Fruit fly (Drosophila melanogaster): ENCODE data around the gene ScsbetaA.

The ScsbetaA gene

DNA sequence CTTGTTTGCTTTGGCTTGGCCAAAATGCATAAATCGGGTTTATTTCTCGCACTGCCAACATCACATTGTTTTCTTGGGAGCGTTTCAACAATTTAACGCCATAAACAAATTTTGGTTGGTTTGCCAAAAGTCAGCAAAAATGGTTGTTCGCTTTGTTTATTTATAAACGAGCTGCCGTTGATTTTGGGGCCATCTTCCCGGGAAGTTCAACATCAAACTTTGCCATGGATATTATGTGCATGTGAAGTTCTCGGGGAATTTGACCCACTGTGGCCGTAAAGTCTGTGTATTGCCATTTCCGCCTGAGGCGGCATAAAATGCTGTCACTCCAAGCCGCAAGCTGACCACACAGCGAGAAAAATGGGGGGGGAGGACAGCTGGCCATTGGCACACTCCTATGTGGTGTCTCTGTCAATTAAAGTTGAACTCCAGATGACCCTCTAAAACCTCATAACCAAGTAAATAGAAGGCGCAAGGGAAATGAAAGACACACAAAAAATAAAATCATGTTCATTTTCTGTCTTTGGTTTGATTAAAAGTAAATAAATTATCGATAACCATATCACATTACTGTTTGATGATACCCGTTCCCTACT is 14.7 kb upstream of the ScsbetaA start (continued):
- no peak for TF ChIP-seq C15 (GFP tag; IDR thresholded peaks at IDR 0.05)
- no peak for TF ChIP-seq Ptx1 (GFP tag; IDR thresholded peaks at IDR 0.05)
- no peak for TF ChIP-seq zen (tag; optimal IDR thresholded peaks at IDR 0.05)
- no peak for TF ChIP-seq twi (tag; optimal IDR thresholded peaks at IDR 0.05)
- TF ChIP-seq CG16815 (GFP tag; optimal IDR thresholded peaks at IDR 0.05) = no peak
- peak; percentile 48 for TF ChIP-seq vvl (GFP tag; IDR thresholded peaks at IDR 0.05)
- TF ChIP-seq Gsc (GFP tag; IDR thresholded peaks at IDR 0.05) = no peak
- no peak for TF ChIP-seq tna (GFP tag; IDR thresholded peaks at IDR 0.05; ENCODE audit: partially characterized antibody)
- no peak for TF ChIP-seq dan (GFP tag; IDR thresholded peaks at IDR 0.05)
- TF ChIP-seq CG18764 (GFP tag; optimal IDR thresholded peaks at IDR 0.05) = no peak
- no peak for TF ChIP-seq CkIIα-i1 (GFP tag; IDR thresholded peaks at IDR 0.05)
- no peak for TF ChIP-seq wdn (GFP tag; IDR thresholded peaks at IDR 0.05)
- no peak for TF ChIP-seq CG7963 (GFP tag; IDR thresholded peaks at IDR 0.05; ENCODE audit: partially characterized antibody)
- TF ChIP-seq exex (tag; optimal IDR thresholded peaks at IDR 0.05) = peak; percentile 44
- TF ChIP-seq vfl (GFP tag; optimal IDR thresholded peaks at IDR 0.05) = no peak
- no peak for TF ChIP-seq ac (GFP tag; optimal IDR thresholded peaks at IDR 0.05)
- TF ChIP-seq salm (tag; optimal IDR thresholded peaks at IDR 0.05) = peak; percentile 44
- TF ChIP-seq Ets65A (GFP tag) = peak; percentile 78
- no peak for TF ChIP-seq CG14965 (GFP tag; optimal IDR thresholded peaks at IDR 0.05; ENCODE audit: borderline replicate concordance)
- no peak for TF ChIP-seq stc (GFP tag; IDR thresholded peaks at IDR 0.05)
- no peak for TF ChIP-seq run (tag; optimal IDR thresholded peaks at IDR 0.05)
- TF ChIP-seq CG10366 (GFP tag; IDR thresholded peaks at IDR 0.05) = no peak
- TF ChIP-seq Hr78 (GFP tag; optimal IDR thresholded peaks at IDR 0.05) = peak in 1 of 2 experiments; percentile 73
- no peak for TF ChIP-seq hbn (GFP tag; IDR thresholded peaks at IDR 0.05; ENCODE audit: partially characterized antibody)
- peak; percentile 2 for TF ChIP-seq Abd-B (GFP tag; optimal IDR thresholded peaks at IDR 0.05)
- no peak for TF ChIP-seq sens-2 (GFP tag; IDR thresholded peaks at IDR 0.05)
- no peak for TF ChIP-seq CG17912 (GFP tag; optimal IDR thresholded peaks at IDR 0.05)
- 0 out of 3 replicates have a peak, but pooled peaks have one; percentile 88 for TF ChIP-seq CG2199 (GFP tag; IDR thresholded peaks at IDR 0.05)
- TF ChIP-seq CG6175 (GFP tag; IDR thresholded peaks at IDR 0.05) = no peak
- TF ChIP-seq CG32532 (GFP tag; IDR thresholded peaks at IDR 0.05) = no peak
- TF ChIP-seq Max (GFP tag; optimal IDR thresholded peaks at IDR 0.05) = no peak
- TF ChIP-seq hth (optimal IDR thresholded peaks at IDR 0.05) = no peak
- TF ChIP-seq CG10431 (GFP tag; optimal IDR thresholded peaks at IDR 0.05) = no peak
- TF ChIP-seq lab (GFP tag; optimal IDR thresholded peaks at IDR 0.05) = peak; percentile 18
- TF ChIP-seq ems (GFP tag; optimal IDR thresholded peaks at IDR 0.05) = no peak
- TF ChIP-seq Antp (GFP tag; optimal IDR thresholded peaks at IDR 0.05) = no peak
- TF ChIP-seq pan (optimal IDR thresholded peaks at IDR 0.05) = no peak
- TF ChIP-seq pan (GFP tag; optimal IDR thresholded peaks at IDR 0.05 in 1 of 2, IDR thresholded peaks at IDR 0.05 in 1 of 2) = peak in 1 of 2 experiments; percentile 28
- TF ChIP-seq eve (GFP tag; optimal IDR thresholded peaks at IDR 0.05) = no peak
- no peak for TF ChIP-seq pita (GFP tag; optimal IDR thresholded peaks at IDR 0.05)
- no peak for TF ChIP-seq CG31224 (GFP tag; IDR thresholded peaks at IDR 0.05)
- TF ChIP-seq kay (GFP tag; optimal IDR thresholded peaks at IDR 0.05) = no peak
- TF ChIP-seq CG8290 (GFP tag; optimal IDR thresholded peaks at IDR 0.05) = no peak
- no peak for TF ChIP-seq CG8290 (tag; optimal IDR thresholded peaks at IDR 0.05)
- peak; percentile 11; the same call in 1 of the 2 replicates for TF ChIP-seq lmd (GFP tag; IDR thresholded peaks at IDR 0.05)
- peak; percentile 30 for TF ChIP-seq sens (GFP tag)
- no peak for TF ChIP-seq nmo (GFP tag; optimal IDR thresholded peaks at IDR 0.05)
- TF ChIP-seq Poxn (GFP tag; IDR thresholded peaks at IDR 0.05) = no peak
- peak; percentile 56 for TF ChIP-seq CG14441 (GFP tag; IDR thresholded peaks at IDR 0.05)
- no peak for TF ChIP-seq eyg (GFP tag; optimal IDR thresholded peaks at IDR 0.05)
- TF ChIP-seq sr (GFP tag; IDR thresholded peaks at IDR 0.05) = no peak
- peak; percentile 20 for TF ChIP-seq Med (GFP tag)
- no peak for TF ChIP-seq CG1647 (GFP tag; optimal IDR thresholded peaks at IDR 0.05)
